Fruit fly (Drosophila melanogaster) whole organism, embryonic: ENCODE results near the gene CG17929.

Source experiments
- Asciz ChIP-seq: fragments of 200-800 bp; sonication (Bioruptor generic); optimal IDR thresholded peaks from 2 replicates; lab custom pipeline; 2017; ENCODE audit warnings: missing biosample characterization, mild to moderate bottlenecking, missing genetic modification characterization, missing genetic modification reagents
- BtbVII ChIP-seq: fragments of 200-800 bp; sonication (Bioruptor generic); optimal IDR thresholded peaks from 3 replicates; lab custom pipeline; 2017; ENCODE audit warnings: missing biosample characterization, mild to moderate bottlenecking, missing genetic modification characterization
- CG11696 ChIP-seq: fragments of 200-800 bp; sonication (Bioruptor generic); IDR thresholded peaks from 2 replicates; pipeline ENCODE4 v1.3.6; 2022; ENCODE audit warnings: missing biosample characterization, missing genetic modification characterization
- CG13296 ChIP-seq: fragments of 200-800 bp; sonication (Bioruptor generic); optimal IDR thresholded peaks from 3 replicates; lab custom pipeline; 2018; ENCODE audit warnings: missing biosample characterization, mild to moderate bottlenecking, missing genetic modification characterization
- CG14014 ChIP-seq: fragments of 200-800 bp; sonication (Bioruptor generic); IDR thresholded peaks from 2 replicates; pipeline ENCODE4 v1.3.6; 2022; ENCODE audit warnings: missing biosample characterization, missing genetic modification characterization
- CG14860 ChIP-seq: fragments of 200-800 bp; sonication (Bioruptor generic); IDR thresholded peaks from 3 replicates; pipeline ENCODE4 v1.3.6; 2022; ENCODE audit warnings: missing biosample characterization, missing genetic modification characterization; ENCODE audit not compliant: partially characterized antibody
- CG15011 ChIP-seq: fragments of 200-800 bp; sonication (Bioruptor generic); optimal IDR thresholded peaks from 3 replicates; lab custom pipeline; 2018; ENCODE audit warnings: missing biosample characterization, mild to moderate bottlenecking, missing genetic modification characterization
- CG15073 ChIP-seq: fragments of 200-800 bp; sonication (Bioruptor generic); optimal IDR thresholded peaks from 2 replicates; lab custom pipeline; 2016; ENCODE audit warnings: missing biosample characterization, missing genetic modification characterization
- CG15601 ChIP-seq: fragments of 200-800 bp; sonication (Bioruptor generic); optimal IDR thresholded peaks from 3 replicates; lab custom pipeline; 2019; ENCODE audit warnings: missing biosample characterization, mild to moderate bottlenecking, missing genetic modification characterization, moderate library complexity
- CG17912 ChIP-seq: fragments of 200-800 bp; sonication (Bioruptor generic); optimal IDR thresholded peaks from 2 replicates; lab custom pipeline; 2018; ENCODE audit warnings: missing biosample characterization, mild to moderate bottlenecking, missing genetic modification characterization
- CG18476 ChIP-seq: fragments of 200-800 bp; sonication (Bioruptor generic); optimal IDR thresholded peaks from 2 replicates; lab custom pipeline; 2016; ENCODE audit warnings: missing biosample characterization, mild to moderate bottlenecking, missing genetic modification characterization
- CG2199 ChIP-seq: fragments of 200-800 bp; sonication (Bioruptor generic); IDR thresholded peaks from 3 replicates; pipeline ENCODE4 v1.3.6; 2022; ENCODE audit warnings: missing biosample characterization, missing genetic modification characterization
- CG2875 ChIP-seq: fragments of 200-800 bp; sonication (Bioruptor generic); optimal IDR thresholded peaks from 2 replicates; lab custom pipeline; 2017; ENCODE audit warnings: missing biosample characterization, mild to moderate bottlenecking, missing genetic modification characterization, missing genetic modification reagents
- CG3847 ChIP-seq: fragments of 200-800 bp; sonication (Bioruptor generic); IDR thresholded peaks from 2 replicates; pipeline ENCODE4 v1.3.6; 2022; ENCODE audit warnings: missing biosample characterization, missing genetic modification characterization
- CG4854 ChIP-seq: fragments of 200-800 bp; sonication (Bioruptor generic); optimal IDR thresholded peaks from 2 replicates; lab custom pipeline; 2016; ENCODE audit warnings: missing biosample characterization, missing genetic modification characterization, inconsistent platforms
- CG8388 ChIP-seq: fragments of 200-800 bp; sonication (Bioruptor generic); optimal IDR thresholded peaks from 2 replicates; lab custom pipeline; 2019; ENCODE audit warnings: missing biosample characterization, mild to moderate bottlenecking, missing genetic modification characterization, moderate library complexity
- Dbx ChIP-seq: fragments of 200-800 bp; sonication (Bioruptor generic); IDR thresholded peaks from 3 replicates; pipeline ENCODE4 v1.3.6; 2022; ENCODE audit warnings: missing biosample characterization, missing genetic modification characterization
- Dip2 ChIP-seq: fragments of 200-800 bp; sonication (Bioruptor generic); IDR thresholded peaks from 2 replicates; pipeline ENCODE4 v1.3.6; 2022; ENCODE audit warnings: missing biosample characterization, missing genetic modification characterization
- Dll ChIP-seq: fragments of 200-800 bp; sonication (Bioruptor generic); IDR thresholded peaks from 4 replicates; pipeline ENCODE4 v1.3.6; 2022; ENCODE audit warnings: missing biosample characterization, missing genetic modification characterization; ENCODE audit not compliant: partially characterized antibody
- E2f2 ChIP-seq: fragments of 200-800 bp; sonication (Bioruptor generic); IDR thresholded peaks from 2 replicates; pipeline ENCODE4 v1.3.6; 2022; ENCODE audit warnings: missing biosample characterization, missing genetic modification characterization
- Ets97D ChIP-seq: fragments of 200-800 bp; sonication (Bioruptor generic); optimal IDR thresholded peaks from 3 replicates; lab custom pipeline; 2016; ENCODE audit warnings: missing biosample characterization, missing genetic modification characterization
- Lhr ChIP-seq: fragments of 200-800 bp; sonication (Bioruptor generic); optimal IDR thresholded peaks from 3 replicates; lab custom pipeline; 2017; ENCODE audit warnings: mild to moderate bottlenecking, missing biosample characterization, missing genetic modification reagents, missing genetic modification characterization
- NfI ChIP-seq: fragments of 200-800 bp; sonication (Bioruptor generic); optimal IDR thresholded peaks from 3 replicates; lab custom pipeline; 2018; ENCODE audit warnings: missing biosample characterization, mild to moderate bottlenecking, missing genetic modification characterization, moderate library complexity
- Oaz ChIP-seq: fragments of 200-800 bp; sonication (Bioruptor generic); IDR thresholded peaks from 2 replicates; pipeline ENCODE4 v1.3.6; 2022; ENCODE audit warnings: missing biosample characterization, missing genetic modification characterization
- PHDP ChIP-seq: fragments of 200-800 bp; sonication (Bioruptor generic); optimal IDR thresholded peaks from 3 replicates; lab custom pipeline; 2018; ENCODE audit warnings: missing biosample characterization, mild to moderate bottlenecking, missing genetic modification characterization, moderate library complexity
- TFAM ChIP-seq: fragments of 200-800 bp; sonication (Bioruptor generic); optimal IDR thresholded peaks from 2 replicates; lab custom pipeline; 2017; ENCODE audit warnings: missing biosample characterization, missing genetic modification characterization, inconsistent platforms
- amos ChIP-seq: fragments of 200-800 bp; sonication (Bioruptor generic); IDR thresholded peaks from 2 replicates; pipeline ENCODE4 v1.3.6; 2022; ENCODE audit warnings: missing biosample characterization, missing genetic modification characterization; ENCODE audit not compliant: partially characterized antibody
- ase ChIP-seq: fragments of 200-800 bp; sonication (Bioruptor generic); IDR thresholded peaks from 3 replicates; pipeline ENCODE4 v1.3.6; 2022; ENCODE audit warnings: missing biosample characterization, missing genetic modification characterization
- btn ChIP-seq: fragments of 200-800 bp; sonication (Bioruptor generic); optimal IDR thresholded peaks from 2 replicates; lab custom pipeline; 2016; ENCODE audit warnings: missing biosample characterization, missing genetic modification characterization
- chn ChIP-seq: fragments of 200-800 bp; sonication (Bioruptor generic); optimal IDR thresholded peaks from 2 replicates; lab custom pipeline; 2016; ENCODE audit warnings: missing biosample characterization, missing genetic modification characterization
- dan ChIP-seq: fragments of 200-800 bp; sonication (Bioruptor generic); IDR thresholded peaks from 2 replicates; pipeline ENCODE4 v1.3.6; 2022; ENCODE audit warnings: missing biosample characterization, missing genetic modification characterization
- danr ChIP-seq: fragments of 200-800 bp; sonication (Bioruptor generic); IDR thresholded peaks from 2 replicates; pipeline ENCODE4 v1.3.6; 2022; ENCODE audit warnings: missing biosample characterization, missing genetic modification characterization
- ems ChIP-seq: fragments of 200-800 bp; sonication (Bioruptor generic); optimal IDR thresholded peaks from 3 replicates; lab custom pipeline; 2016; ENCODE audit warnings: missing biosample characterization, missing genetic modification characterization
- fd102C ChIP-seq: fragments of 200-800 bp; sonication (Bioruptor generic); optimal IDR thresholded peaks from 2 replicates; lab custom pipeline; 2018; ENCODE audit warnings: missing biosample characterization, mild to moderate bottlenecking, missing genetic modification characterization, moderate library complexity
- gcm ChIP-seq: fragments of 200-800 bp; sonication (Bioruptor generic); optimal IDR thresholded peaks from 2 replicates; lab custom pipeline; 2019; ENCODE audit warnings: missing biosample characterization, mild to moderate bottlenecking, missing genetic modification characterization, moderate library complexity
- h ChIP-seq: fragments of >200 bp; optimal IDR thresholded peaks from 2 replicates; lab custom pipeline; 2017
- hkb ChIP-seq, 2 experiments: fragments of 200-800 bp in 1 of 2; fragments of >200 bp in 1 of 2; sonication (Bioruptor generic) in 1 of 2; IDR thresholded peaks in 1 of 2; optimal IDR thresholded peaks in 1 of 2; 2 replicates each; pipeline versions ENCODE4 v1.3.6 to Lab custom; 2017 to 2022; ENCODE audit warnings: missing biosample characterization in 1 of 2, missing genetic modification characterization in 1 of 2
- hth ChIP-seq: fragments of >200 bp; optimal IDR thresholded peaks from 2 replicates; lab custom pipeline; 2017; ENCODE audit warnings: inconsistent platforms
- insv ChIP-seq, 2 experiments: fragments of 200-800 bp; sonication (Bioruptor generic); optimal IDR thresholded peaks; 3 replicates each; lab custom pipeline; 2016 to 2018; ENCODE audit warnings: missing biosample characterization in 2 of 2, missing genetic modification characterization in 2 of 2
- jumu ChIP-seq: fragments of 200-800 bp; sonication (Bioruptor generic); optimal IDR thresholded peaks from 3 replicates; lab custom pipeline; 2016; ENCODE audit warnings: missing biosample characterization, missing genetic modification characterization
- kah ChIP-seq: fragments of 200-800 bp; sonication (Bioruptor generic); optimal IDR thresholded peaks from 2 replicates; lab custom pipeline; 2018; ENCODE audit warnings: missing biosample characterization, mild to moderate bottlenecking, missing genetic modification characterization
- kni ChIP-seq: fragments of 200-800 bp; sonication (Bioruptor generic); optimal IDR thresholded peaks from 3 replicates; lab custom pipeline; 2017; ENCODE audit warnings: mild to moderate bottlenecking, missing biosample characterization, missing genetic modification reagents, missing genetic modification characterization
- knrl ChIP-seq: fragments of 200-800 bp; sonication (Bioruptor generic); IDR thresholded peaks from 3 replicates; pipeline ENCODE4 v1.3.6; 2022; ENCODE audit warnings: missing biosample characterization, missing genetic modification characterization; ENCODE audit not compliant: partially characterized antibody
- lab ChIP-seq: fragments of 200-800 bp; sonication (Bioruptor generic); optimal IDR thresholded peaks from 3 replicates; lab custom pipeline; 2017; ENCODE audit warnings: missing biosample characterization, missing genetic modification characterization, mild to moderate bottlenecking, moderate library complexity, missing genetic modification reagents
- peb ChIP-seq: fragments of 200-800 bp; sonication (Bioruptor generic); IDR thresholded peaks from 2 replicates; pipeline ENCODE4 v1.3.6; 2022; ENCODE audit warnings: missing biosample characterization, missing genetic modification characterization
- pzg ChIP-seq: fragments of 200-800 bp; sonication (Bioruptor generic); optimal IDR thresholded peaks from 3 replicates; lab custom pipeline; 2018; ENCODE audit warnings: missing biosample characterization, mild to moderate bottlenecking, missing genetic modification characterization, moderate library complexity
- so ChIP-seq: fragments of 200-800 bp; sonication (Bioruptor generic); IDR thresholded peaks from 3 replicates; pipeline ENCODE4 v1.3.6; 2022; ENCODE audit warnings: missing biosample characterization, missing genetic modification characterization
- tgo ChIP-seq: fragments of 200-800 bp; sonication (Bioruptor generic); IDR thresholded peaks from 3 replicates; pipeline ENCODE4 v1.3.6; 2022; ENCODE audit warnings: missing biosample characterization, missing genetic modification characterization
- unc-4 ChIP-seq: fragments of 200-800 bp; sonication (Bioruptor generic); IDR thresholded peaks from 2 replicates; pipeline ENCODE4 v1.3.6; 2022; ENCODE audit warnings: missing biosample characterization, missing genetic modification characterization; ENCODE audit not compliant: partially characterized antibody
- unpg ChIP-seq: fragments of 200-800 bp; sonication (Bioruptor generic); optimal IDR thresholded peaks from 3 replicates; lab custom pipeline; 2018; ENCODE audit warnings: missing biosample characterization, mild to moderate bottlenecking, missing genetic modification characterization, moderate library complexity
- wor ChIP-seq: fragments of 200-800 bp; sonication (Bioruptor generic); IDR thresholded peaks from 2 replicates; pipeline ENCODE4 v1.3.6; 2022; ENCODE audit warnings: missing biosample characterization, missing genetic modification characterization

Gene CG17929

dm6 chr3R:16337053-16337385 lies 11.7 kb downstream of the CG17929 start (continued):
- TF ChIP-seq pzg (GFP tag; lab: Kevin White, UChicago) (no peak), CG14014 (no peak), CG15073 (GFP tag; lab: Kevin White, UChicago) (no peak), hth (lab: Kevin White, UChicago) (no peak), ase (GFP tag; lab: Robert Waterston, UW) (no peak), h (lab: Kevin White, UChicago) (no peak), CG13296 (GFP tag; lab: Kevin White, UChicago) (no peak), CG15011 (no peak), chn (GFP tag; lab: Kevin White, UChicago) (peak; percentile 75), amos (GFP tag; lab: Robert Waterston, UW) (no peak), wor (GFP tag; lab: Robert Waterston, UW) (0 out of 2 replicates have a peak, but pooled peaks have one; percentile 20), PHDP (tag; lab: Kevin White, UChicago) (no peak), Dip2 (GFP tag; lab: Robert Waterston, UW) (no peak), lab (GFP tag; lab: Kevin White, UChicago) (peak; percentile 16), danr (GFP tag; lab: Robert Waterston, UW) (no peak), Lhr (no peak), CG15601 (peak; percentile 16), insv (GFP tag; optimal IDR thresholded peaks at IDR 0.05; lab: Kevin White, UChicago) (peak in 1 of 2 experiments; percentile 14), Oaz (GFP tag; lab: Robert Waterston, UW) (no peak), NfI (GFP tag; lab: Kevin White, UChicago) (no peak), peb (GFP tag; lab: Robert Waterston, UW) (0 out of 2 replicates have a peak, but pooled peaks have one; percentile 20), Asciz (peak; percentile 33), hkb (optimal IDR thresholded peaks at IDR 0.05; lab: Kevin White, UChicago) (no peak), hkb (GFP tag; IDR thresholded peaks at IDR 0.05; lab: Robert Waterston, UW) (0 out of 2 replicates have a peak, but pooled peaks have one; percentile 20), gcm (GFP tag; lab: Kevin White, UChicago) (peak; percentile 66), CG2199 (GFP tag; lab: Robert Waterston, UW) (no peak), CG8388 (GFP tag; lab: Kevin White, UChicago) (peak; percentile 60), knrl (GFP tag; lab: Robert Waterston, UW) (no peak), kni (GFP tag; lab: Kevin White, UChicago) (peak; percentile 75), TFAM (peak; percentile 4), E2f2 (GFP tag; lab: Robert Waterston, UW) (0 out of 2 replicates have a peak, but pooled peaks have one; percentile 17), kah (no peak), jumu (GFP tag; lab: Kevin White, UChicago) (peak; percentile 67), CG4854 (GFP tag; lab: Kevin White, UChicago) (no peak), CG18476 (GFP tag; lab: Kevin White, UChicago) (peak; percentile 35), CG3847 (GFP tag; lab: Robert Waterston, UW) (0 out of 2 replicates have a peak, but pooled peaks have one; percentile 6), unpg (GFP tag; lab: Kevin White, UChicago) (peak; percentile 63), CG2875 (GFP tag; lab: Kevin White, UChicago) (peak; percentile 53), dan (peak; percentile 78), ems (no peak), so (no peak), CG14860 (no peak), Dbx (GFP tag; lab: Robert Waterston, UW) (no peak), btn (GFP tag; lab: Kevin White, UChicago) (peak; percentile 51), tgo (GFP tag; lab: Robert Waterston, UW) (peak; percentile 16; the same call in 1 of the 3 replicates), Ets97D (peak; percentile 22), fd102C (GFP tag; lab: Kevin White, UChicago) (peak; percentile 75), CG17912 (GFP tag; lab: Kevin White, UChicago) (no peak), Dll (no peak), unc-4 (GFP tag; lab: Robert Waterston, UW) (no peak), BtbVII (GFP tag; lab: Kevin White, UChicago) (no peak), CG11696 (GFP tag; lab: Robert Waterston, UW) (0 out of 2 replicates have a peak, but pooled peaks have one; percentile 35)
